Fruit fly (Drosophila melanogaster): ENCODE results near the gene bnk.

dm6 chr3R:31193062-31193461 lies at the start of gene bnk:
- TF ChIP-seq Hr96 (GFP tag; optimal IDR thresholded peaks at IDR 0.05), result no peak
- no peak for TF ChIP-seq CG5204 (GFP tag; optimal IDR thresholded peaks at IDR 0.05)
- no peak for TF ChIP-seq cic (GFP tag; optimal IDR thresholded peaks at IDR 0.05)
- TF ChIP-seq toe (GFP tag; optimal IDR thresholded peaks at IDR 0.05), result no peak
- TF ChIP-seq CG11617 (GFP tag; optimal IDR thresholded peaks at IDR 0.05), result no peak
- no peak for TF ChIP-seq Mnt (GFP tag; optimal IDR thresholded peaks at IDR 0.05)
- TF ChIP-seq Crg-1 (GFP tag; optimal IDR thresholded peaks at IDR 0.05), result no peak
- TF ChIP-seq pad (GFP tag; optimal IDR thresholded peaks at IDR 0.05), result no peak
- no peak for TF ChIP-seq bab1 (GFP tag; optimal IDR thresholded peaks at IDR 0.05)
- TF ChIP-seq Clk (GFP tag; optimal IDR thresholded peaks at IDR 0.05), result no peak
